Fruit fly (Drosophila melanogaster): ENCODE measurements around the gene CG45413.

Gene CG45413

dm6 chr3L:6931850-6932249, at the start of gene CG45413:
Gene CG45413, minus strand, starts transcription at chr3L:6931950.
- TF ChIP-seq HLH3B (GFP tag; IDR thresholded peaks at IDR 0.05) (no peak), Lim3 (GFP tag; IDR thresholded peaks at IDR 0.05) (no peak), Blimp-1 (GFP tag; optimal IDR thresholded peaks at IDR 0.05) (no peak), ewg (GFP tag; optimal IDR thresholded peaks at IDR 0.05) (no peak), CG14860 (GFP tag; IDR thresholded peaks at IDR 0.05; ENCODE audit: partially characterized antibody) (no peak), kah (GFP tag; optimal IDR thresholded peaks at IDR 0.05) (no peak), CG5953 (GFP tag; IDR thresholded peaks at IDR 0.05) (no peak), dm (GFP tag; optimal IDR thresholded peaks at IDR 0.05) (no peak), HmgD (GFP tag; optimal IDR thresholded peaks at IDR 0.05) (no peak), hbn (GFP tag; IDR thresholded peaks at IDR 0.05; ENCODE audit: partially characterized antibody) (no peak), CG12104 (GFP tag; optimal IDR thresholded peaks at IDR 0.05) (no peak), CG17361 (GFP tag; IDR thresholded peaks at IDR 0.05) (no peak), Fer2 (tag; optimal IDR thresholded peaks at IDR 0.05) (no peak), D19A (tag; optimal IDR thresholded peaks at IDR 0.05) (no peak), CG2116 (GFP tag; optimal IDR thresholded peaks at IDR 0.05) (no peak)

- no peak for TF ChIP-seq CG16813 (GFP tag; IDR thresholded peaks at IDR 0.05; ENCODE audit: partially characterized antibody)
- peak; percentile 98 for TF ChIP-seq crol (GFP tag; IDR thresholded peaks at IDR 0.05)
- no peak for TF ChIP-seq oc (tag; optimal IDR thresholded peaks at IDR 0.05)
- TF ChIP-seq Sin3A (optimal IDR thresholded peaks at IDR 0.05), result no peak
- TF ChIP-seq Nf-YB (GFP tag; optimal IDR thresholded peaks at IDR 0.05), result peak; percentile 10
- no peak for TF ChIP-seq sob (GFP tag; IDR thresholded peaks at IDR 0.05)
- TF ChIP-seq lmd (GFP tag; IDR thresholded peaks at IDR 0.05), result 0 out of 2 replicates have a peak, but pooled peaks have one; percentile 23
- TF ChIP-seq ci (GFP tag; IDR thresholded peaks at IDR 0.05), result peak; percentile 80
- TF ChIP-seq dm (GFP tag; optimal IDR thresholded peaks at IDR 0.05), result no peak
- no peak for TF ChIP-seq CG3281 (GFP tag; optimal IDR thresholded peaks at IDR 0.05)
- TF ChIP-seq grau (tag; optimal IDR thresholded peaks at IDR 0.05), result no peak
- TF ChIP-seq bigmax (GFP tag; optimal IDR thresholded peaks at IDR 0.05), result no peak
- TF ChIP-seq Sox102F (GFP tag; optimal IDR thresholded peaks at IDR 0.05), result no peak
- TF ChIP-seq CG9817 (tag; optimal IDR thresholded peaks at IDR 0.05), result no peak
- no peak for TF ChIP-seq prd (optimal IDR thresholded peaks at IDR 0.05)
- no peak for TF ChIP-seq prd (GFP tag; IDR thresholded peaks at IDR 0.05)
- peak; percentile 53 for TF ChIP-seq cwo (GFP tag; optimal IDR thresholded peaks at IDR 0.05)
- TF ChIP-seq Nf-YC (tag; optimal IDR thresholded peaks at IDR 0.05), result peak; percentile 13
- peak; percentile 6 for TF ChIP-seq Deaf1 (tag; optimal IDR thresholded peaks at IDR 0.05)
- peak; percentile 38 for TF ChIP-seq CG10543 (GFP tag; optimal IDR thresholded peaks at IDR 0.05)
- no peak for TF ChIP-seq jumu (GFP tag; optimal IDR thresholded peaks at IDR 0.05)
- peak; percentile 71 for TF ChIP-seq abd-A (tag; optimal IDR thresholded peaks at IDR 0.05)
- no peak for TF ChIP-seq Hsf (GFP tag; optimal IDR thresholded peaks at IDR 0.05)
- no peak for TF ChIP-seq CG17829 (tag; optimal IDR thresholded peaks at IDR 0.05)
- no peak for TF ChIP-seq CTCF (GFP tag; optimal IDR thresholded peaks at IDR 0.05)
- no peak for TF ChIP-seq CG17186 (GFP tag; optimal IDR thresholded peaks at IDR 0.05)
- TF ChIP-seq CG10321 (GFP tag; IDR thresholded peaks at IDR 0.05), result peak; percentile 81
- no peak for TF ChIP-seq CG9215 (GFP tag; IDR thresholded peaks at IDR 0.05)
- TF ChIP-seq twi (tag; optimal IDR thresholded peaks at IDR 0.05), result peak; percentile 79
- TF ChIP-seq Hr78 (GFP tag; optimal IDR thresholded peaks at IDR 0.05), result peak in 1 of 2 experiments; percentile 5
- TF ChIP-seq schlank (tag; optimal IDR thresholded peaks at IDR 0.05), result no peak
- peak; percentile 58; the same call in 1 of the 3 replicates for TF ChIP-seq sr (GFP tag; IDR thresholded peaks at IDR 0.05)
- no peak for TF ChIP-seq Sox100B (GFP tag; optimal IDR thresholded peaks at IDR 0.05)
- no peak for TF ChIP-seq CG15601 (tag; optimal IDR thresholded peaks at IDR 0.05)
- no peak for TF ChIP-seq Bgb (GFP tag; IDR thresholded peaks at IDR 0.05; ENCODE audit: partially characterized antibody)
- no peak for TF ChIP-seq CG17385 (GFP tag; optimal IDR thresholded peaks at IDR 0.05)
Observed at dm6 chr3L:6981109-6981741, 49.5 kb upstream of the CG45413 start.

Measured in whole organism, embryonic.